Fruit fly (Drosophila melanogaster): ENCODE measurements around the gene Trc8.
A peak's percentile ranks its signal among the peaks of the same experiment; 100 is the strongest.

Trc8 gene

dm6 chr3R:29493242-29493944 lies 10.2 kb downstream of the Trc8 start, which contains the start of the genes CG2310 and Diedel (continued):
- TF ChIP-seq hkb (optimal IDR thresholded peaks at IDR 0.05), result no peak
- peak; percentile 51 for TF ChIP-seq hkb (GFP tag; IDR thresholded peaks at IDR 0.05)
- peak; percentile 62 for TF ChIP-seq pzg (GFP tag; optimal IDR thresholded peaks at IDR 0.05)
- TF ChIP-seq insv (GFP tag; optimal IDR thresholded peaks at IDR 0.05), result peak; percentile 85 to 99
- TF ChIP-seq CG14710 (tag; optimal IDR thresholded peaks at IDR 0.05), result peak; percentile 67
- TF ChIP-seq ttk (GFP tag; IDR thresholded peaks at IDR 0.05), result no peak
- peak; percentile 26 for TF ChIP-seq gcm (GFP tag; optimal IDR thresholded peaks at IDR 0.05)
- peak; percentile 6 for TF ChIP-seq CG3163 (GFP tag; optimal IDR thresholded peaks at IDR 0.05)
- TF ChIP-seq HmgD (GFP tag; optimal IDR thresholded peaks at IDR 0.05), result peak; percentile 52
- no peak for TF ChIP-seq CG9215 (GFP tag; IDR thresholded peaks at IDR 0.05)
- no peak for TF ChIP-seq CG11695 (GFP tag; IDR thresholded peaks at IDR 0.05)
- peak; percentile 75 for TF ChIP-seq bbx (GFP tag; IDR thresholded peaks at IDR 0.05; ENCODE audit: partially characterized antibody)
- no peak for TF ChIP-seq Lhr (GFP tag; optimal IDR thresholded peaks at IDR 0.05)
- peak; percentile 52 for TF ChIP-seq BEAF-32 (GFP tag; optimal IDR thresholded peaks at IDR 0.05)
- peak; percentile 11 for TF ChIP-seq twi (tag; optimal IDR thresholded peaks at IDR 0.05)
- TF ChIP-seq sna (GFP tag; IDR thresholded peaks at IDR 0.05; ENCODE audit: partially characterized antibody), result peak; percentile 31; the same call in 1 of the 2 replicates
- peak; percentile 43; the same call in 1 of the 2 replicates for TF ChIP-seq ato (GFP tag; IDR thresholded peaks at IDR 0.05; ENCODE audit: partially characterized antibody)

dm6 chr3R:29490912-29491311 lies 12.7 kb downstream of the Trc8 start, which contains the start of gene Spase12:
Gene Spase12, minus strand, starts transcription at chr3R:29491150.
- TF ChIP-seq CG43689 (GFP tag; IDR thresholded peaks at IDR 0.05) (no peak), eve (GFP tag; optimal IDR thresholded peaks at IDR 0.05) (no peak), CG14710 (tag; optimal IDR thresholded peaks at IDR 0.05) (peak; percentile 4), tll (GFP tag; optimal IDR thresholded peaks at IDR 0.05) (no peak), nerfin-1 (tag; optimal IDR thresholded peaks at IDR 0.05) (peak; percentile 15), BtbVII (GFP tag; optimal IDR thresholded peaks at IDR 0.05) (no peak), CG9876 (GFP tag; optimal IDR thresholded peaks at IDR 0.05) (no peak), CG10274 (GFP tag; optimal IDR thresholded peaks at IDR 0.05) (no peak), ken (GFP tag; IDR thresholded peaks at IDR 0.05) (no peak), Dll (GFP tag; IDR thresholded peaks at IDR 0.05; ENCODE audit: partially characterized antibody) (no peak; the same call in 3 of the 4 replicates), CG31365 (tag; optimal IDR thresholded peaks at IDR 0.05) (no peak), h (optimal IDR thresholded peaks at IDR 0.05) (no peak), B-H2 (GFP tag; optimal IDR thresholded peaks at IDR 0.05) (no peak), prd (optimal IDR thresholded peaks at IDR 0.05) (no peak), prd (GFP tag; IDR thresholded peaks at IDR 0.05) (no peak), CG4617 (GFP tag; optimal IDR thresholded peaks at IDR 0.05; ENCODE audit: borderline replicate concordance) (peak; percentile 5), CG9797 (GFP tag; optimal IDR thresholded peaks at IDR 0.05) (peak; percentile 87), tin (GFP tag; optimal IDR thresholded peaks at IDR 0.05) (no peak), CG16813 (GFP tag; IDR thresholded peaks at IDR 0.05; ENCODE audit: partially characterized antibody) (no peak), CG17568 (GFP tag; optimal IDR thresholded peaks at IDR 0.05) (no peak), CrebB (tag; optimal IDR thresholded peaks at IDR 0.05) (no peak), ham (GFP tag; IDR thresholded peaks at IDR 0.05) (no peak), CG8359 (GFP tag; optimal IDR thresholded peaks at IDR 0.05; ENCODE audit: borderline replicate concordance) (no peak), MBD-R2 (GFP tag; IDR thresholded peaks at IDR 0.05) (peak; percentile 70), CG31388 (GFP tag; optimal IDR thresholded peaks at IDR 0.05) (no peak), pnt (GFP tag; optimal IDR thresholded peaks at IDR 0.05) (no peak), TFAM (GFP tag; optimal IDR thresholded peaks at IDR 0.05) (no peak), CG7786 (GFP tag; optimal IDR thresholded peaks at IDR 0.05) (no peak), pho (GFP tag; optimal IDR thresholded peaks at IDR 0.05) (no peak), hkb (optimal IDR thresholded peaks at IDR 0.05) (no peak), hkb (GFP tag; IDR thresholded peaks at IDR 0.05) (no peak), CG10431 (GFP tag; optimal IDR thresholded peaks at IDR 0.05) (no peak), CG13287 (GFP tag; IDR thresholded peaks at IDR 0.05; ENCODE audit: partially characterized antibody) (peak; percentile 38; the same call in 1 of the 2 replicates), salm (tag; optimal IDR thresholded peaks at IDR 0.05) (no peak), CG3726 (GFP tag; IDR thresholded peaks at IDR 0.05) (no peak)
